Fruit fly (Drosophila melanogaster) whole organism, pupa: ENCODE measurements around the gene mil.

ENCODE experiments used
- CG12605 ChIP-seq: fragments of 200-800 bp; sonication (Bioruptor generic); IDR thresholded peaks from 2 replicates; pipeline ENCODE4 v1.3.6; 2022; ENCODE audit warnings: missing biosample characterization, missing genetic modification characterization
- CG15710 ChIP-seq: fragments of 200-800 bp; sonication (Bioruptor generic); optimal IDR thresholded peaks from 2 replicates; lab custom pipeline; 2018; ENCODE audit warnings: missing biosample characterization, mild to moderate bottlenecking, missing genetic modification characterization, moderate library complexity
- CG34367 ChIP-seq: fragments of 200-800 bp; sonication (Bioruptor generic); optimal IDR thresholded peaks from 2 replicates; lab custom pipeline; 2018; ENCODE audit warnings: missing biosample characterization, mild to moderate bottlenecking, missing genetic modification characterization
- D1 ChIP-seq: fragments of 200-800 bp; sonication (Bioruptor generic); optimal IDR thresholded peaks from 2 replicates; lab custom pipeline; 2018; ENCODE audit warnings: missing biosample characterization, mild to moderate bottlenecking, missing genetic modification characterization, moderate library complexity

dm6 chr3R:27931461-27931860 lies 19.2 kb downstream of the mil start:
- no peak for TF ChIP-seq CG15710
- no peak for TF ChIP-seq CG34367 (tag; lab: Kevin White, UChicago)
- no peak for TF ChIP-seq CG12605 (GFP tag; lab: Robert Waterston, UW)
- TF ChIP-seq D1 = no peak
